Fruit fly (Drosophila melanogaster) Kc167 (cell line): Measurements from ENCODE around the gene Bug22.

Source experiments
- Myc ChIP-seq: fragments of >200 bp; optimal IDR thresholded peaks from 2 replicates; lab custom pipeline; 2017; ENCODE audit warnings: missing external identifiers
- Sin3A ChIP-seq: fragments of >200 bp; optimal IDR thresholded peaks from 2 replicates; lab custom pipeline; 2018; ENCODE audit warnings: missing external identifiers
- h ChIP-seq: fragments of >200 bp; optimal IDR thresholded peaks from 3 replicates; lab custom pipeline; 2018; ENCODE audit warnings: missing external identifiers
- insv ChIP-seq: fragments of >200 bp; optimal IDR thresholded peaks from 3 replicates; lab custom pipeline; 2018; ENCODE audit warnings: missing external identifiers
- psq ChIP-seq: fragments of >200 bp; optimal IDR thresholded peaks from 2 replicates; lab custom pipeline; 2017; ENCODE audit warnings: missing external identifiers
- ttk ChIP-seq: sonication (Bioruptor generic); optimal IDR thresholded peaks from 2 replicates; lab custom pipeline; 2017; ENCODE audit warnings: missing external identifiers

Gene Bug22

DNA sequence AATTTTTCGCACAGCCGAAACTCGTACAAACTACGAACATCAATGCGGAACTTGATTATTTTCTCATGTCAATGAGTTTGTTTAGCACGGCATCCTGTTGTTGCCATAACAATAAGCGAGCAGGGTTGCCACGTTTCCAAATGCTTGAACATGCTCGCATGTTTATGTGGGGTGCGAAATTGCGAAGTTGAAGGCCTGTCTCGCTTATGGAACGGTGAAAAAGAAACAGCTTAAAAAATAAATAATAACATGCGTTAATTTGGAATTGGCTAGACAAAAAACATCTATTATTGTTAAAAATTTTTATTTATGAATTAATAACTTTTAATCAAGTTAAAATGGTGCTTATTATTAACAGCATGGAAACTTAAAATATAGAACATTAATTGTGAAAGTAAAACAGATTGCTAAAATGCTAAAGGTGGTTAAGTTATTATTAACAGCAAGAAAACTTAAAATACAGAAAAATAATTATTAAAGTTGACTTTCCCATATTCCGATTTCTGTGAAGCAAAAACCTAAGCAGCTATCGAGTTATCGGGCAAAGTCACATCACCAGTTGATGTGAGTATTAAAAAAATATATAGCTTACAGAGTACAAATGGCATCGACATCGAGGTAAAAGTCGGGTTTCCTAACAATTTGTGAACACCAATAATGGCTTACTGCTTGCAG is at the start of gene Bug22, which contains the start of gene TfIIB:
Gene Bug22 (minus strand): TSS at position 117 of the 675 bp plus-strand sequence.
Gene TfIIB (plus strand): TSS at position 537 of the 675 bp plus-strand sequence.
- TF ChIP-seq Myc (lab: Kevin White, UChicago) = no peak
- TF ChIP-seq insv = no peak
- no peak for TF ChIP-seq Sin3A (lab: Kevin White, UChicago)
- no peak for TF ChIP-seq psq (lab: Kevin White, UChicago)
- no peak for TF ChIP-seq ttk (lab: Kevin White, UChicago)
- no peak for TF ChIP-seq h (lab: Kevin White, UChicago)

DNA sequence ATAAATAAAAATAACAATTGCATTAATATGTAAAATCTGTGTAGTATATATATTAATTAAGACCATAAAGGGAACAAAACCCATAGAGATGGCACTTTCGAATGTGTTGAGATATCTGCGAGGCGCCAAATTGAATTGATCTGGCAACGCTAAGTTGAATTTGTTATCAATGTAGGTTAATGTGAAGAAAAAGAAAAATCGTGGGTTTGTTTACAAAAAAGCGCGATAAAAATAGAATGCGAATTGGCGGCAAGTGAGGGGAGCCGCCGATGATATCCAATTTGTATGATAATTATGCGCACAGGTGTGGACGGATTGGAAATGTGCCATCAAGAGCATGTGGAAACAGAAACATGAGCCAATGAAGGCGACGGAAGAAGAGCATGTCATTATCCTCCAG is 49.1 kb upstream of the Bug22 start:
- no peak for TF ChIP-seq h (lab: Kevin White, UChicago)
- TF ChIP-seq Myc (lab: Kevin White, UChicago) = no peak
- TF ChIP-seq psq (lab: Kevin White, UChicago) = no peak
- no peak for TF ChIP-seq ttk (lab: Kevin White, UChicago)
- TF ChIP-seq insv = no peak
- no peak for TF ChIP-seq Sin3A (lab: Kevin White, UChicago)

DNA sequence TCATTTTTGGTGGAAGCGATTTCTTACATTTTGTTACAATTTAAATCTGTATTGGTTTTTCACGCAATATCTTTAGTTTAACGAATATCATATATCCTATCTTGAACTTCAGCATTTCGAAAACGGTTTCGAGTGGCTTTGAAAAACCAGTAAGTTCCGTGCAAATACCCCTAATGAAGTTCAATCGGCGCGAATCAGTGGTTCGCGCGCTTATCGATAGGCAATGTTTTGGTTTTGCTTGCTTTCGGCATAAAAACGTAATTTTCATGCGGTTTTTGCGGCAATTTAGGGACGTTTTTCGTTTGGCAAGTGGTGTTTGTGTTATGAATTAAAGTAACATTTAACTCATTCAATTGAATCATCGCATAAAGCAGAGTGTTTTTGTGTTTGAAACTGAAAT is 46.2 kb upstream of the Bug22 start, which contains the start of gene RluA-2:
Gene RluA-2 (plus strand): TSS at position 195 of the 400 bp plus-strand sequence.
- TF ChIP-seq insv (no peak), Sin3A (lab: Kevin White, UChicago) (no peak), h (lab: Kevin White, UChicago) (no peak), Myc (lab: Kevin White, UChicago) (no peak)

DNA sequence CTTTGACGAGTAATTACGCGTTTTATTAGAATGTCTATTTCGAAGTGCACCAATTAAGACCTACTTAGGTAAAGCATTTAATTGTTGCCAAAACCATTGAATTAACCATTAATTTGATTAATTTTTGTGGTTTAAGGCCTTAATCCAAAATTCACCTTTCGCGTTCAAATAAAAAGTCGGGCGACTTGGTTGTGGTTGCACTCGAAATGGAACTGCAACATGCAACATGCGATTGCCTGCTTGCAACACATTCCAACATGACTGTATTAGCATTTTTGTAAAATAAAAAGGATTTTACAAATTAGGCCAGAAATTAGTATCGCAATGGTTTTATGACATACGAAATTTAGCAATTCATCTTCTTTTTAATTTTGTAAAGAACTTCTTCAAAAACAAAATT is 44.1 kb upstream of the Bug22 start:
- TF ChIP-seq h (lab: Kevin White, UChicago) (no peak), insv (no peak), Sin3A (lab: Kevin White, UChicago) (no peak), psq (lab: Kevin White, UChicago) (no peak), Myc (lab: Kevin White, UChicago) (no peak), ttk (lab: Kevin White, UChicago) (no peak)

DNA sequence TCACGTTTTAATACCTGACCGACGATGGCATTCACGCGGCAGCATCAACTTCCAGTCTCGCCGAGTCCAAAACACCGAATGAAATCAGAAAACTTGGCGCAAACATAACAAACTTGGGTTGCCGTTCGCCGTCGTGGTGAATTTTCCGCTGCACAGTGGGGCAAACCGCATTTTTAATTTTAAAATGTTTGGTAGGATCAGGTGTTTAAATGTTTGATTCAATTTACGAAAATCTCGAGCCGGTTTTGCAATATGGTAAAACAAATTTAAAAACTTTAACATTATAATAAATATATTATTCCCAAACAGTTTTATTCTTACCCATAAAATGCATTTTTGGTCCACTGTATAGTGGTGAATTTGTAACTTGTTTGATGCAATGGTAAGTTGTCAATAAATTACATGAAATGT is 43.6 kb upstream of the Bug22 start, which contains the start of gene RluA-1:
Gene RluA-1 (minus strand): TSS at position 82 of the 411 bp plus-strand sequence.
- TF ChIP-seq Myc (lab: Kevin White, UChicago) = no peak
- TF ChIP-seq psq (lab: Kevin White, UChicago) = no peak
- no peak for TF ChIP-seq insv
- TF ChIP-seq Sin3A (lab: Kevin White, UChicago) = no peak
- TF ChIP-seq ttk (lab: Kevin White, UChicago) = no peak
- no peak for TF ChIP-seq h (lab: Kevin White, UChicago)

DNA sequence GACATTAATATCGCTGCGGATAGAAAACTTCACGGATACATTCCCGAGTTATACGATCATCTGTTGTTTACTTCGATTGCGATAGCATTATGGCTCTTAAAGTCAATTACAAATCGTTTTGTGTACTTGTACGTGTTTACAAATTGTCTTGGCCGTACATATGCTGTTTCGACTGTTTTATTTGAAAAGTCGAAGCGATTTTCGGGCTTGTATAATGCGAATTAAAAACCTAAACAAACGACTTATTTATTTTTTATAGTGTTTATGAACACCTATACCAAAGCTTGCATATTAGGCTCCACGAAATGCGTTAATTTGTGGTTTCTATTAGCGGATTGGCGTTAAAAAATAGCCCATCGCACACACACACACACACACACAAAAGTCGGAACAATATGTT is 41.5 kb upstream of the Bug22 start:
- TF ChIP-seq Myc (lab: Kevin White, UChicago) (no peak), psq (lab: Kevin White, UChicago) (no peak), insv (no peak), ttk (lab: Kevin White, UChicago) (no peak), Sin3A (lab: Kevin White, UChicago) (no peak), h (lab: Kevin White, UChicago) (no peak)

DNA sequence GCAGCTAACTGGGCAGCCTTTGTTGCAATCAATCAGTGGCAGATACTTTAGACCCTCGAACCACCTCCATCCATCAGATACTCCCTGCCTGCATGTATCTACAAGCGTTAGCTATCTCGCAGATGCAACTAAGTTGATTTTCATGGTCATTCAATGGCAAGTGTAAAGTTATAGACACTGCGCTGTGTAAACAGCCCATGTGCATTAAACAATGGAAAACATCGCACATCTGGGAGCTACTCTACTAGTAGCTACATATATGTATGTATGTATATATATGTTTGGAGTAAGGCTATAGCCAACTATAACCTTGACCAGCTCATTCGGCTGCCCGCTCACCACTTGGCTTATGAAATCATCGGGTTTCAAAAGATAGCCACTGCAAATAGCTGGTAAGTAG is 39.5 kb upstream of the Bug22 start:
- TF ChIP-seq h (lab: Kevin White, UChicago) (no peak), insv (no peak)

DNA sequence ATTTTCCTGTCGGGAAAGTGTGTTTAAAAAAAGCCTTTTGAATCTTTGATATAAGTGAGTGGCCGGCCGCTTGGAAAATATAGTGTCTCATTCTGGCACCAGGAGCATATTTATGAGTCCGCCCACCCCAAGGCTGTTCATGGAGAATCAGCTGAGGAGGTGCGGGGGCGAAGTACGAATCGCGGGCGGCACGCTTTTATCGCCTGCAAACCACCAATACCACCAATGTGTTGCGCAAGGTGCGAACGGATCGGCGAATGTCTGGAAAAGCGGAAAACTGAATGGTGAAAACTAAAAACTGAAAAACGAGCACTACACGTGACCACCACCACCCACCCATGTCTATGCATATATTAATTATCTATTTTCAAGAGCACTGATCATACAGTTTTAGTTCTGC is 38.3 kb upstream of the Bug22 start:
- TF ChIP-seq insv (no peak), ttk (lab: Kevin White, UChicago) (no peak), h (lab: Kevin White, UChicago) (no peak), psq (lab: Kevin White, UChicago) (no peak), Myc (lab: Kevin White, UChicago) (no peak), Sin3A (lab: Kevin White, UChicago) (no peak)

DNA sequence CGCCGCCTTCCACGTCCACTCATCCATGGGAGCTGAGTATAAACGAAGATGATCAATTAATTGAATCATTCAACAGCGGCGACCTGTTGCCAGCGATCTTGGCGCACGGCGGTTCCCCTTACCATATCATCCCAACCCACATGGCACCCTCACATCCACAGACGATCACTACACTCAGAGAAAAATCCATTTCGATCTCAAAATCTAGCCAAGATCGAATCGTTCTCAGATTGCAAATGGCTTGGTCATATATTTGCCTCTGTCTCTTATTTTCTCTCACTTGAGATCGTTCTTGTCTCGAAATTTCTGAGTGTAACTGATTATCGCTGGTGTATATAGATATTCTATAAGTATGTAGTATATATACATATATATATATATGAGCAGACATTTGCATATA is 37.7 kb upstream of the Bug22 start:
- TF ChIP-seq Myc (lab: Kevin White, UChicago) (no peak), insv (no peak), psq (lab: Kevin White, UChicago) (no peak), Sin3A (lab: Kevin White, UChicago) (no peak), h (lab: Kevin White, UChicago) (no peak), ttk (lab: Kevin White, UChicago) (no peak)

DNA sequence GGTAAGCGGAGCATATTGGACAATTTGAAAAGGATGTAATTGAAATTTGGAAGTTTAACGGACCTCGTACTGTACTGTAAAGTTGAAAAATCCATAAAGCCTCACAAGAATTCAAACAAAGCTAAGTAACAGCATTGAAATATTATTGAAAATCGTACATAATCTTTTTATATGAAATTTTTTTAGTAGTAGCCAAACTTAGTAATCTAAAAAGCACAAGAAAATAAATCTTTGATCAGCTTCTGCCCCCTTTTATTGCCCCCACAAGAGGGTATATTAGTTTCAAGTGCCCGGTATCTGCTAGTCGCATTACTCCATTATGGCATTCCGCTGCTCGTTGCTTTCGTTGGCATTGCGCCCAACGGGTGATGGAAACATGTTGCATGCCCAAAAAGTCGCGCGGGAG is 36.1 kb upstream of the Bug22 start:
- no peak for TF ChIP-seq psq (lab: Kevin White, UChicago)
- no peak for TF ChIP-seq h (lab: Kevin White, UChicago)
- TF ChIP-seq insv = no peak
- no peak for TF ChIP-seq Sin3A (lab: Kevin White, UChicago)
- no peak for TF ChIP-seq Myc (lab: Kevin White, UChicago)
- TF ChIP-seq ttk (lab: Kevin White, UChicago) = no peak

DNA sequence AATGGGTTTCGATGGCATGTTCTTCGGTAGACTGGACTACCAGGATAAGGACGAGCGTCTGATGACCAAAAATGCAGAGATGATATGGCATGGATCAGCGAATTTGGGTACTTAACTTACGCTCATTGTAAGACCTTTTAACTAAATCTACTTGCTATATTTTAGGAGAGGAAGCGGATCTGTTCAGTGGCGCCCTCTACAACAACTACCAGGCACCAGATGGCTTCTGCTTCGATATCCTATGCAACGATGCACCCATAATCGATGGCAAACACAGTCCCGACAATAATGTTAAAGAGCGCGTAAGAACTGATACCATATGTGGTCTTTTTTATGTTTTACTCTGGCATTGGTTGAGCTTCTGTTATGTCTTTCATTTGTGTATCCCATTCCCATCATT is 28.3 kb upstream of the Bug22 start:
- no peak for TF ChIP-seq Myc (lab: Kevin White, UChicago)

DNA sequence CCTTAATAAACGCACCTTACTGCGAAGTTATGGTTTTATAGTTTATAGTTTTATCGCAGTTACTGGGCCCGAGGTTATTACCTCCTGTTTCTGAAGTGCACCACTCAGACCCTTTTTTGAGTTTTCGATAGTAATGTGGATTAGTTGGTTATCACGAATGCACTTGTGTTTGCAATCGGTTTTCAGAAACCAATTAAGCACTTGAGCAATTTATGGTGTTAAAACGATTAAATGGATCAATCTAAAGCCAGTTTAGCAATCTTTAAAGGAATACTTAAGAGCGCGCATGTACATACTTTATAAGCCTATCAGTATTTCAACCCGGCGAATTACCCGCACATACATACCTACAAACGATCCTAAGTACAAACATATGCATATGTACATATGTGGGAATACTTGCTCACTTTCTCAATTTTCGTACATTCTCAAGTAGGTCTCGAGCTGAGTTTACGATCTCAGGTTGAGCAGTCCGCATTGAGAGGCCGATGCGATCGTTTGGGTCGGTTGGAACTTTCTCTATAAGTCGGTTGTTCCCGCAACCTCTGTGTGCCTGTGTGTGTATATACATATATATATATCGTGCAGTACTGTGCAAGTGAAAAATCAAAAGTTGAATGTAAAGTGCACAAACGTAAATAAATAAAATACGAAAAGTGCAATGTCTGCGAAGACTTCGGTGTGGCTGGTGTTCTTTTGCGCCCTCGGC is 26.6 kb upstream of the Bug22 start, which contains the start of the genes LManI and LManII:
Gene LManI (minus strand): TSS at position 51 of the 709 bp plus-strand sequence.
Gene LManII (plus strand): TSS at position 468 of the 709 bp plus-strand sequence.
- TF ChIP-seq Sin3A (lab: Kevin White, UChicago) (no peak), insv (no peak), ttk (lab: Kevin White, UChicago) (no peak), Myc (lab: Kevin White, UChicago) (no peak), psq (lab: Kevin White, UChicago) (no peak), h (lab: Kevin White, UChicago) (no peak)
